Fruit fly (Drosophila melanogaster): ENCODE data around the gene pigs.

Gene pigs

DNA sequence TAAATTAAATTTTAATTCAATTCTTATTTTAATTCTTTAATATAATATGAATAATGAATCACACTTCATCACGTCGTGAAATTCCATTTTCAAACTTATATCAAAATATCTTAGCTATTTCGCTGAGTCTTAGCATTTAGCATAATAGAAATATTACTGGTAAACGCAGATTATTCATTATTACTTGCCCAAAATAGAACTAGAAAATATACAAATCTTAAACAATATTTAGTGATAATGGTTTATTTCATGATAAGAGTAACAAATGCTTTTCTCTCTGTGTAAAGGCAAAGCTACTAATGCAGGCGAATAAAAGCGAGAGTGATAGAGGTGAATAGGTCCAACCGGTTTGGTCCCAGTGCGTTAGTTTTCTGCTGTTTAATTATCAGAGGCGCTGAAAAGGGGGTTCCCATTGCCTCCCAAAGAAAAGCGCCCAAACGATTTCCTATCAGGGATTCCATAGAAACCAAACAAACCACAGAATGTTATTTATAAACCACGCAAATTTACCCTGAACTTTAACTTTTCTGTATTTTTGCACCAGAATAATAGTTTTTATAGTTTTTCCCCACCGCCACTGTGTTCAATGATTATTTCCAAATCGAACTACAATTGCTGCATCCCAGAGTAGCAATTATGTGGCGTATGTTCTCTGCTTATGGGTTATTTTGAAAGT, 63.2 kb downstream of the pigs start:
- TF ChIP-seq ttk (optimal IDR thresholded peaks at IDR 0.05) (no peak), insv (optimal IDR thresholded peaks at IDR 0.05) (no peak), h (optimal IDR thresholded peaks at IDR 0.05) (no peak), Myc (optimal IDR thresholded peaks at IDR 0.05) (no peak), Sin3A (optimal IDR thresholded peaks at IDR 0.05) (no peak), psq (optimal IDR thresholded peaks at IDR 0.05) (no peak)

DNA sequence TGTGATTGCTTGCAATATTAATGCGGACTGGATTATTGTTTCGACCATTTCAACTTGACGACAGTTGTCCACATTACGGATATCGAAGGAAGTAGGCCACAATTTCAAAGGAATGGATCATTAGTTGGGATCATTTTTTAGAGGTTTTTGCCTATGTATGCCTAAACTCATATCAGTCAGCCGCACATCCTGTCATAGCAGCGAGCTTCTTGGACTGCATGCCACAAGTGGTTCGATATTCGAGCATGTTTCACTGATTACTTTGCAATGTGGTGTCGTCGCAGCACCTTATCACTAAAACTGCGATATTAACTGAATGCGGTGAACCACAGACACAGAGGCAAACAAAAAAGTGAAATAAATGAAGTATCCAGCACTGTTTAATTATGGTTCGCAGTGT, 64.1 kb downstream of the pigs start:
- no peak for TF ChIP-seq Myc (optimal IDR thresholded peaks at IDR 0.05)
- TF ChIP-seq ttk (optimal IDR thresholded peaks at IDR 0.05), result no peak
- no peak for TF ChIP-seq psq (optimal IDR thresholded peaks at IDR 0.05)
- TF ChIP-seq insv (optimal IDR thresholded peaks at IDR 0.05), result no peak
- TF ChIP-seq Sin3A (optimal IDR thresholded peaks at IDR 0.05), result no peak
- no peak for TF ChIP-seq h (optimal IDR thresholded peaks at IDR 0.05)

DNA sequence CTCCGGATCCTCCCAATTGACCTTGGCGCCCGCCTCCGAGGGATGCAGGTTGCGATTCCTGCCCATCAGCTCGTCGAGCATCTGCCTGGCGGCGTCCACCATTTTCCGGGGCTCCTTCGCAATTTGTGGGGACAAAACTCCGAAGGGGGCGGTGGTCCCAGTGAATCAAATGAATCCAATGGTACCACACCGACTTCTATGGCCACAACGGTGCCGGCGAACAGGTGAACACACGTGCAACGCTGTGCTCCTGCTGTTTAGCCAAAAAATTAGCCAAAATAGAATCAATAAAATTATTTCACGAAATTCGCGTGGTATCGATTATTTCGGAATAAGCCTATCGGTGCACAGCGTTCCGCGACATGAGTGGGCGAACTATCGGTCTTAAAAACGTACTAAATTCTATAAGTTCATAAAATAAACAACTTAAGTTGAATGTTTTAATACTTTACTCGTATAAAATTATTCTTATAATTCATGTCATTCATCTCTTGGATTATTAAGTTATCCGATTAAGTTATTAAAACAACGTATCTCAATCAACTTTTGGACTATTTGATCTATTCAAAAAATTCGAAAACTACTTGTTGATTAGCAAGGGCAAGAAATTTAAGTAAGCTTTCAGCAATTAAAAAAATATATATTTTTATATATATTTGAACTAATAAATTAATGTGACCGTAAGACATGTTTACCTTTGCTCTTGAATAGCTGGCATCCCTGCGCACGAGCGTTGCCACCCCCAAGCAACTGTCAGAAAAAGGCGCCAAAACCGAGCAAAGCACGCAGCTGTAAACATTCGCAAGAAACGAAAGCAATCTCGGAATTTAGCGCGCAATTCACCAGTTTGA, 74.0 kb downstream of the pigs start, which contains the start of the genes CG3198 and Mcm6:
TSS of gene CG3198 (minus strand) at position 337 of the 851 bp plus-strand sequence.
TSS of gene Mcm6 (plus strand) at position 751 of the 851 bp plus-strand sequence.
- TF ChIP-seq insv (optimal IDR thresholded peaks at IDR 0.05), result no peak
- no peak for TF ChIP-seq Sin3A (optimal IDR thresholded peaks at IDR 0.05)
- TF ChIP-seq Myc (optimal IDR thresholded peaks at IDR 0.05), result no peak
- no peak for TF ChIP-seq psq (optimal IDR thresholded peaks at IDR 0.05)
- TF ChIP-seq ttk (optimal IDR thresholded peaks at IDR 0.05), result no peak
- no peak for TF ChIP-seq h (optimal IDR thresholded peaks at IDR 0.05)

DNA sequence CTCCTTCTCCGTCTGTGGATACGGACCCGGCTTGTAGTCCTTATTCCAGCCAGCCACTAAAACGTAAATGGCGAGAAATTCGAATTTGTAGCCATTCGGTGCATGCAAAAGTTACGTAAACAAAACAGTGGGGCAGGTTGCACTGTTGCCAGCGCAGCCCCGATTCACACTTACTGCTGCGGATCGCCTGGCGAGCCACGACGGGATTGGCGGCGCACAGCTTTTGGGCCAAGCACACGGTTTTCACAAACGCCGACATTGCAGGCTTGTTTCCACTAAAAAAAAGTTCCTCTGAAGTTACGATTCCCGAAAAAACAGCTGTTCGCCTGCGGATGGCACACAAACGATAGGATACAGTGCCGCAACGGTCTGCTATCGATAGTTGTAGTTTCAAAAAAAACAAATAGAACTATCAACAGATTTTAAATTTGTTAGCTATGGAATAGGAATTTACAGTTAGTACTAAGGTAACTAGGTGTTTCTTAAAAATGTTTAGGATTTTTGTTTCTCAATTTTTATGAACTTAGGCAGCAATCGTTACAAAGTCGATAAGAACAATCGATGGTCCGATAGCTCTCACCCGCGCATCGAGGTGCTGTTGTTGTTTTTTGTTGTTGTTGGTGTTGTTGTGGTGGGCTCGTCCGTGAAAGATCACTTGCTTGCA, 78.1 kb downstream of the pigs start, which contains the start of gene Fum1:
TSS of gene Fum1 (plus strand) at position 599 of the 664 bp plus-strand sequence.
- TF ChIP-seq Sin3A (optimal IDR thresholded peaks at IDR 0.05) (peak; percentile 28), h (optimal IDR thresholded peaks at IDR 0.05) (no peak)

DNA sequence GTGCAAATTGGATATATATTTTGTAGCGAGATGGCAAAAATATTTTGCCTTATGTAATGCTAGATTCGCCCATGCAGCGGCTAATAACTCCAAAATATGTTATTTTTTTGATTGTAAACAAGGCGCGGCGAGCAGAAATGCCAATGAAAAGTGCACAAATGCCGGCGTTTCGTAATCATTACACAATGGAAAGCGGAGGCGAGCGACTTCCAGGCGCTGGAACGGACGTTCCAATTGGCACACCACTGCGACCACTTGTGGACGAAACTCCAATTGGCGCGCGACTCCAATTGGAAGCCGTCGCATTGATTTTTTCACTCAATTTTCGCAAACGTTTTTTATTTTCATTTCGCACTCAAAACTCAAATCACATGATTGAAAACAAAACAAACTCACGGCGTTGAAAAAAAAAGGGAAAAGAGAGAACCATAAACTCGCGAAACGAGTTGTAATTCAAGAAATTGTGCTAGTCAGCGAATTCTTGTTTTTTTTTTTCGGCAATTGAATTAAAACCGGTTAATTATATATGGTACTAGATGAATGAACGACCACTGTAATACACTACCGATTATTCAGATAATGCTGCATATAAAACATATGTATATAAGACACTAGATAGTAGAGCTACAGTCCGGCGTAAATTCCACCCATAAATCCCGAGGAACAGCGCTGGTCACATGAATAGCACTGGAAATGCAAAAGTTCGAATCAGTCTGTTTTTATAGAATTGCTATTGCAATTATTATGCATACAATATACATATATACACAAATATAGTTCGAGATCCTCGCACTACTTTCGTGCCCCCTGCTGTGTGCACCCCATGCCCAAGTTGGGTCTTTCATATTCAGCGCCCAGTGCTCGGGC, 79.0 kb downstream of the pigs start, which contains the start of gene ND-ASHI:
TSS of gene ND-ASHI (minus strand) at position 484 of the 867 bp plus-strand sequence.
- TF ChIP-seq Myc (optimal IDR thresholded peaks at IDR 0.05) (no peak), h (optimal IDR thresholded peaks at IDR 0.05) (no peak), ttk (optimal IDR thresholded peaks at IDR 0.05) (no peak), Sin3A (optimal IDR thresholded peaks at IDR 0.05) (no peak), insv (optimal IDR thresholded peaks at IDR 0.05) (no peak), psq (optimal IDR thresholded peaks at IDR 0.05) (no peak)

DNA sequence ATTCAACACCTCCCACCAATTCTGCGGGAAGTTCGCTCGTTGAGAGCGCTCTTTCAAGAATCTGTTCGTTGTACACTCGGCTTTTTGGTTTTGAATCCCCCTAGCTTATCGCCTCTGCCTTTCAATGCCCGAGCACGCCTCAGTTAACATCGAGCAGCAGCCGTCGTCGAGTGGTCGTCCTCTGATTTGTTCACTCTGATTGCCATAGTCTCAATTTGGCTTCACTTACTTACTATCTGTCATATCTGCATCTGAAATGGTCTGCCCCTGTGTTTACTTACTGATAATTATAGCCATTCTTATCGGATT, 79.6 kb downstream of the pigs start:
- TF ChIP-seq h (optimal IDR thresholded peaks at IDR 0.05) (no peak), Sin3A (optimal IDR thresholded peaks at IDR 0.05) (no peak), ttk (optimal IDR thresholded peaks at IDR 0.05) (no peak), insv (optimal IDR thresholded peaks at IDR 0.05) (no peak), psq (optimal IDR thresholded peaks at IDR 0.05) (no peak), Myc (optimal IDR thresholded peaks at IDR 0.05) (no peak)

DNA sequence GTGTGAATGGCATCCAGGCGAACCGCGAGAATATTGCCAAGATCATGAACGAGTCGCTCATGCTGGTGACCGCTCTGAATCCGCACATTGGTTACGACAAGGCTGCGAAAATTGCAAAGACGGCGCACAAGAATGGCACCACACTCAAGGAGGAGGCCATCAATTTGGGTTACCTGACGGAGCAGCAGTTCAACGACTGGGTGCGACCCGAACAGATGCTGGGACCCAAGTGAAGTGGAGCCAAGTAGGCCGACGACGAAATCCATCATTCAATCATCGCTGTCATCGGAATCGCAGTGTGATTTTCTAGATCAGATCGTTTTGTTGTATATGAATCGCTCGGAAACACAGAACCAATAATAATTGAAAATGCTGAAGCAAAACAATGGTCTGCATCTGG, 81.6 kb downstream of the pigs start, which contains the start of gene Fum2:
TSS of gene Fum2 (plus strand) at position 301 of the 400 bp plus-strand sequence.
- TF ChIP-seq Myc (optimal IDR thresholded peaks at IDR 0.05) (no peak), Sin3A (optimal IDR thresholded peaks at IDR 0.05) (no peak), ttk (optimal IDR thresholded peaks at IDR 0.05) (no peak), psq (optimal IDR thresholded peaks at IDR 0.05) (no peak), h (optimal IDR thresholded peaks at IDR 0.05) (no peak), insv (optimal IDR thresholded peaks at IDR 0.05) (no peak)

DNA sequence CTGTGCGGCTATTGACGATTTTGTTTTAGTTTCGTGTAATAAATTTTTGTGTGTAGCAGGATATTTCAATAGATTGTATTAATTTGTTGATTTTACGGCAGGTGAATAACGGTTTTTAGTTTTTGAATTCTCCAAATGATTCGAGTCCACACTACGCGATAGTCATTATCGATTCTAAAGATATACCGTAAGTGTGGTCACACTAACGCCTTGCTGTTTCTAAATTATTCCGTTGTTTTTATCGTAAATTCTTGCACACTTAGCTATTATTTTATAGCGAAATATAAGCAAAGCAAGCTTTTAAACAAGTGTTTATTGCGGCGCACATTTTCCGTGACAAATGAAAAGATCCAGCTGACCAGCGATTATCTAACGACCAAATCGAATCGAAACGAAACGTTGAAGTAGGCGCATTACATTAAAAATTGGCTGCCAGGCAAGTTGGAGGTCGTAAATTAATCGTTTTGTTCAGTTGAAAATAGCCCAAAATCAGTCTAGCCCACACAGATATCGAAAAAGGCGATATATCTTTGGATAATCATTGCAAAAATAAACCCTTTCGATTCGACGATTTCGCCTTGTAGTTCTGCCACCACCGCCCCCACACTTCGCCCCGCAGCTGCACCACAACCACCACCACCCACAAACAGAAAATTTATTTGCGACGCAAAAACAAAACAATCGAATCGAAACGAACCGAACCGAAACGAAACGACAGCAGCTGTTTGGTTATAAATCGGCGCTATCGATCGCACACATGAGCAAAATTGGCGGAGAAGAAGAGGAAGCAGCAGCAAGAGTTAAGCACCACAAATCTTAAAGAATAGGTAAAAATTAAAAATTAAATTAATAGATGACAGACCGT, 84.0 kb downstream of the pigs start, which contains the start of gene Pink1:
TSS of gene Pink1 (plus strand) at position 164 of the 865 bp plus-strand sequence.
- TF ChIP-seq ttk (optimal IDR thresholded peaks at IDR 0.05), result no peak
- TF ChIP-seq psq (optimal IDR thresholded peaks at IDR 0.05), result no peak
- no peak for TF ChIP-seq Sin3A (optimal IDR thresholded peaks at IDR 0.05)
- TF ChIP-seq Myc (optimal IDR thresholded peaks at IDR 0.05), result no peak
- no peak for TF ChIP-seq insv (optimal IDR thresholded peaks at IDR 0.05)
- no peak for TF ChIP-seq h (optimal IDR thresholded peaks at IDR 0.05)

DNA sequence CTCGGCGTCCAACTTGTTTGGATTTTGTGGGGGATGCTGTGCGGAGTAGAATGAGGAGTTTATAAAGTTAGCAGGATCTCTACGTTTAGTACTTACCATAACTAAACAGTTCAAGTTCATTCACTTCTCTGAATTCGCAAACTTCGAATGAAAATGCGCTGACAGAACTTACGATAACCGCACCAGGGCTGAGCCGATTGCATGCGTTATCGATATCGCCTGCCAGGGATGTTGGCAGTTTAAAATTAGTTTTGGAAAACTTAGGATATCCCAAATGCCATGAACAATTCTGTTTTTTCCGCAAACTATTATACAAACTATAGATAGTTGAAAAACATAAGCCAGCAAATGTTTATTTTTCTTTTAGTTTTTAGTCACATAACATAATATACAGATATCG, 87.4 kb downstream of the pigs start, which contains the start of gene CG44303:
TSS of gene CG44303 (minus strand) at position 154 of the 400 bp plus-strand sequence.
- no peak for TF ChIP-seq insv (optimal IDR thresholded peaks at IDR 0.05)
- TF ChIP-seq ttk (optimal IDR thresholded peaks at IDR 0.05), result no peak
- no peak for TF ChIP-seq h (optimal IDR thresholded peaks at IDR 0.05)
- TF ChIP-seq psq (optimal IDR thresholded peaks at IDR 0.05), result no peak
- TF ChIP-seq Sin3A (optimal IDR thresholded peaks at IDR 0.05), result no peak

All from Kc167 (cell line).